Fruit fly (Drosophila melanogaster) whole organism, embryonic: ENCODE results near the gene Sdic4.
"Not testable (repeated sequence)": the region's sequence is repeated elsewhere in the genome, so short reads cannot be mapped to it uniquely, and the experiment has no call there.

Experiments used
- CG11247 ChIP-seq: fragments of 200-800 bp; sonication (Bioruptor generic); IDR thresholded peaks from 2 replicates; pipeline ENCODE4 v1.3.6; 2022; ENCODE audit warnings: missing biosample characterization, missing genetic modification characterization
- CG11398 ChIP-seq: fragments of 200-800 bp; sonication (Bioruptor generic); optimal IDR thresholded peaks from 2 replicates; lab custom pipeline; 2016; ENCODE audit warnings: missing biosample characterization, missing genetic modification characterization
- CG11504 ChIP-seq: fragments of 200-800 bp; sonication (Bioruptor generic); optimal IDR thresholded peaks from 3 replicates; lab custom pipeline; 2019; ENCODE audit warnings: missing biosample characterization, mild to moderate bottlenecking, missing genetic modification characterization, moderate library complexity
- CG14710 ChIP-seq: fragments of 200-800 bp; sonication (Bioruptor generic); optimal IDR thresholded peaks from 3 replicates; lab custom pipeline; 2019; ENCODE audit warnings: missing biosample characterization, mild to moderate bottlenecking, missing genetic modification characterization, moderate library complexity
- CG1832 ChIP-seq: fragments of 200-800 bp; sonication (Bioruptor generic); optimal IDR thresholded peaks from 2 replicates; lab custom pipeline; 2017; ENCODE audit warnings: missing biosample characterization, mild to moderate bottlenecking, missing genetic modification characterization, inconsistent platforms
- CG34376 ChIP-seq: fragments of 200-800 bp; sonication (Bioruptor generic); optimal IDR thresholded peaks from 2 replicates; lab custom pipeline; 2018; ENCODE audit warnings: missing biosample characterization, mild to moderate bottlenecking, missing genetic modification characterization
- CG5180 ChIP-seq: fragments of 200-800 bp; sonication (Bioruptor generic); optimal IDR thresholded peaks from 3 replicates; lab custom pipeline; 2017; ENCODE audit warnings: missing biosample characterization, missing genetic modification characterization, mild to moderate bottlenecking, moderate library complexity, missing genetic modification reagents
- CG6175 ChIP-seq: fragments of 200-800 bp; sonication (Bioruptor generic); IDR thresholded peaks from 3 replicates; pipeline ENCODE4 v1.3.6; 2022; ENCODE audit warnings: missing biosample characterization, missing genetic modification characterization
- CG7556 ChIP-seq: fragments of 200-800 bp; sonication (Bioruptor generic); optimal IDR thresholded peaks from 2 replicates; lab custom pipeline; 2017; ENCODE audit warnings: missing biosample characterization, mild to moderate bottlenecking, missing genetic modification characterization
- CG7839 ChIP-seq: fragments of 200-800 bp; sonication (Bioruptor generic); optimal IDR thresholded peaks from 3 replicates; lab custom pipeline; 2018; ENCODE audit warnings: missing biosample characterization, mild to moderate bottlenecking, missing genetic modification characterization, moderate library complexity
- CG8478 ChIP-seq: fragments of >200 bp; optimal IDR thresholded peaks from 2 replicates; lab custom pipeline; 2018
- Chrac-16 ChIP-seq: fragments of 200-800 bp; sonication (Bioruptor generic); optimal IDR thresholded peaks from 3 replicates; lab custom pipeline; 2016; ENCODE audit warnings: missing biosample characterization, missing genetic modification characterization
- Dip2 ChIP-seq: fragments of 200-800 bp; sonication (Bioruptor generic); IDR thresholded peaks from 2 replicates; pipeline ENCODE4 v1.3.6; 2022; ENCODE audit warnings: missing biosample characterization, missing genetic modification characterization
- Dll ChIP-seq: fragments of 200-800 bp; sonication (Bioruptor generic); IDR thresholded peaks from 4 replicates; pipeline ENCODE4 v1.3.6; 2022; ENCODE audit warnings: missing biosample characterization, missing genetic modification characterization; ENCODE audit not compliant: partially characterized antibody
- Fer1 ChIP-seq: fragments of 200-800 bp; sonication (Bioruptor generic); optimal IDR thresholded peaks from 2 replicates; lab custom pipeline; 2017; ENCODE audit warnings: missing biosample characterization, mild to moderate bottlenecking, missing genetic modification characterization
- HLH4C ChIP-seq: fragments of 200-800 bp; sonication (Bioruptor generic); IDR thresholded peaks from 3 replicates; pipeline ENCODE4 v1.3.6; 2022; ENCODE audit warnings: missing biosample characterization, missing genetic modification characterization; ENCODE audit not compliant: partially characterized antibody
- NfI ChIP-seq: fragments of 200-800 bp; sonication (Bioruptor generic); optimal IDR thresholded peaks from 3 replicates; lab custom pipeline; 2018; ENCODE audit warnings: missing biosample characterization, mild to moderate bottlenecking, missing genetic modification characterization, moderate library complexity
- Sry-β ChIP-seq: fragments of 200-800 bp; sonication (Bioruptor generic); optimal IDR thresholded peaks from 2 replicates; lab custom pipeline; 2018; ENCODE audit warnings: missing biosample characterization, mild to moderate bottlenecking, missing genetic modification characterization, moderate library complexity
- ac ChIP-seq: fragments of 200-800 bp; sonication (Bioruptor generic); optimal IDR thresholded peaks from 3 replicates; lab custom pipeline; 2017; ENCODE audit warnings: missing biosample characterization, mild to moderate bottlenecking, missing genetic modification characterization
- bigmax ChIP-seq: fragments of 200-800 bp; sonication (Bioruptor generic); optimal IDR thresholded peaks from 2 replicates; lab custom pipeline; 2018; ENCODE audit warnings: missing biosample characterization, mild to moderate bottlenecking, missing genetic modification characterization
- br ChIP-seq: fragments of >200 bp; optimal IDR thresholded peaks from 2 replicates; lab custom pipeline; 2017
- bsh ChIP-seq, 2 experiments: fragments of 200-800 bp; sonication (Bioruptor generic); optimal IDR thresholded peaks; 2 replicates each; lab custom pipeline; 2017 to 2018; ENCODE audit warnings: mild to moderate bottlenecking in 2 of 2, missing biosample characterization in 2 of 2, missing genetic modification characterization in 2 of 2, moderate library complexity in 1 of 2
- da ChIP-seq: fragments of 200-800 bp; sonication (Bioruptor generic); optimal IDR thresholded peaks from 2 replicates; lab custom pipeline; 2016; ENCODE audit warnings: missing biosample characterization, missing genetic modification characterization
- dmrt99B ChIP-seq: fragments of 200-800 bp; sonication (Bioruptor generic); optimal IDR thresholded peaks from 2 replicates; lab custom pipeline; 2018; ENCODE audit warnings: missing biosample characterization, mild to moderate bottlenecking, missing genetic modification characterization, moderate library complexity
- gem ChIP-seq: fragments of 200-800 bp; sonication (Bioruptor generic); optimal IDR thresholded peaks from 2 replicates; lab custom pipeline; 2019; ENCODE audit warnings: missing biosample characterization, mild to moderate bottlenecking, missing genetic modification characterization, moderate library complexity
- salm ChIP-seq: fragments of 200-800 bp; sonication (Bioruptor generic); optimal IDR thresholded peaks from 2 replicates; lab custom pipeline; 2018; ENCODE audit warnings: missing biosample characterization, mild to moderate bottlenecking, missing genetic modification characterization
- sug ChIP-seq: fragments of 200-800 bp; optimal IDR thresholded peaks from 2 replicates; lab custom pipeline; 2019; ENCODE audit warnings: missing biosample characterization, mild to moderate bottlenecking, missing genetic modification characterization, moderate library complexity
- zen ChIP-seq: fragments of 200-800 bp; sonication (Bioruptor generic); optimal IDR thresholded peaks from 3 replicates; lab custom pipeline; 2018; ENCODE audit warnings: missing biosample characterization, mild to moderate bottlenecking, missing genetic modification characterization, moderate library complexity
- zen2 ChIP-seq: fragments of 200-800 bp; sonication (Bioruptor generic); IDR thresholded peaks from 3 replicates; pipeline ENCODE4 v1.3.6; 2022; ENCODE audit warnings: missing biosample characterization, missing genetic modification characterization; ENCODE audit not compliant: partially characterized antibody
- zf30C ChIP-seq: fragments of 200-800 bp; sonication (Bioruptor generic); optimal IDR thresholded peaks from 3 replicates; lab custom pipeline; 2018; ENCODE audit warnings: missing biosample characterization, mild to moderate bottlenecking, missing genetic modification characterization
- zfh1 ChIP-seq: fragments of 200-800 bp; sonication (Bioruptor generic); IDR thresholded peaks from 3 replicates; pipeline ENCODE4 v1.3.6; 2022; ENCODE audit warnings: missing biosample characterization, missing genetic modification characterization

Sdic4 gene

DNA sequence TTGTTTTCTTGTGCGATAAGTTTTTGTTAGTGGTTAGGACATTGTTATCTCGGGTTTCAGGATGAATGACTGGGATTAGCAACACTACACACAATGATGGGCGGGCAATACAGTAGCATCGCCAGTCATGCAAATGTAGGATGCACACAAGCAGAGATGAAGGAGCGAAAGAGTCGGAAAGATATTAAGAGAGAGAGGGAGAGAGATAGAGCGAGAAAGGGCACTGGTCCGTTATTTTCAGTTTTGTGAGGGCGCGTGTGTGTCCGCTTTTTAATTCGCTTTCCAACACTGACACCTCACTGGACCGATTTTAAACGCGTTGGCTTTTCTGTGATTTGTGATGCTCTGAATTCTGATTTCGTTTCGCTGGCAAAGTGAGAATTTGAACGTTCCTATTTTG is 6.8 kb upstream of the Sdic4 start (continued):
- TF ChIP-seq NfI (GFP tag; lab: Kevin White, UChicago): no peak
- TF ChIP-seq br (lab: Kevin White, UChicago): no peak
- TF ChIP-seq sug (tag; lab: Kevin White, UChicago): no peak
- TF ChIP-seq zf30C: no peak
- no peak for TF ChIP-seq CG11247 (GFP tag; lab: Robert Waterston, UW)
- no peak for TF ChIP-seq salm (tag; lab: Kevin White, UChicago)
- no peak for TF ChIP-seq da (GFP tag; lab: Kevin White, UChicago)
- TF ChIP-seq CG8478: peak; percentile 64
- no peak for TF ChIP-seq zen (tag; lab: Kevin White, UChicago)
- no peak for TF ChIP-seq CG14710 (tag; lab: Kevin White, UChicago)
- TF ChIP-seq CG34376: no peak
- no peak for TF ChIP-seq Dip2 (GFP tag; lab: Robert Waterston, UW)
- TF ChIP-seq CG1832 (GFP tag; lab: Kevin White, UChicago): peak; percentile 53
- no peak for TF ChIP-seq CG6175 (GFP tag; lab: Robert Waterston, UW)

DNA sequence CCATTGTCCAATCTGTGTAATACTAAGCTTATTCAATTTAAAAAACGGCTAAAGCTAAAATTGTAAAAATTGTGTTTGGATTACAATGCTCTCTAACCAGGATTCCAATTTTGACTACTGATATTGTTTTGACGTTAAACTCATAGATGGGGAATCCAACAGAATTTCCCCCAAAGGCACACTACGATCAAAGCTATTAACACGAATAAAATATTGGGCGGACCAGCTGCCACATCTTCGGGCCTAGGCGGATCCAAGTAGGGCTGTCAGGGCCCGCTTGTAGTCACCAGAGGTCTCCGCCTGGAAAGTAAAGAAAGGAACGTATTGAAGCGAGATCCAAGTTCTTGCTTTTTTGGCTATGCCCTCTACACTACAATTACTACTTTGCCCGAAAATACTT is 7.7 kb downstream of the Sdic4 start, which contains the start of gene SdicC:
TSS of gene SdicC (minus strand) at position 101 of the 400 bp plus-strand sequence.
- not testable (repeated sequence) for TF ChIP-seq CG5180 (GFP tag; lab: Kevin White, UChicago); CG7839 (tag; lab: Kevin White, UChicago); CG7556 (GFP tag; lab: Kevin White, UChicago)

DNA sequence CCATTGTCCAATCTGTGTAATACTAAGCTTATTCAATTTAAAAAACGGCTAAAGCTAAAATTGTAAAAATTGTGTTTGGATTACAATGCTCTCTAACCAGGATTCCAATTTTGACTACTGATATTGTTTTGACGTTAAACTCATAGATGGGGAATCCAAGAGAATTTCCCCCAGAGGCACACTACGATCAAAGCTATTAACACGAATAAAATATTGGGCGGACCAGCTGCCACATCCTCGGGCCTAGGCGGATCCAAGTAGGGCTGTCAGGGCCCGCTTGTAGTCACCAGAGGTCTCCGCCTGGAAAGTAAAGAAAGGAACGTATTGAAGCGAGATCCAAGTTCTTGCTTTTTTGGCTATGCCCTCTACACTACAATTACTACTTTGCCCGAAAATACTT is 15.3 kb downstream of the Sdic4 start, which contains the start of gene SdicB:
TSS of gene SdicB (minus strand) at position 101 of the 400 bp plus-strand sequence.
- TF ChIP-seq Fer1 (GFP tag; lab: Kevin White, UChicago); dmrt99B (tag; lab: Kevin White, UChicago); bsh (GFP tag; optimal IDR thresholded peaks at IDR 0.05; lab: Kevin White, UChicago): not testable (repeated sequence)

DNA sequence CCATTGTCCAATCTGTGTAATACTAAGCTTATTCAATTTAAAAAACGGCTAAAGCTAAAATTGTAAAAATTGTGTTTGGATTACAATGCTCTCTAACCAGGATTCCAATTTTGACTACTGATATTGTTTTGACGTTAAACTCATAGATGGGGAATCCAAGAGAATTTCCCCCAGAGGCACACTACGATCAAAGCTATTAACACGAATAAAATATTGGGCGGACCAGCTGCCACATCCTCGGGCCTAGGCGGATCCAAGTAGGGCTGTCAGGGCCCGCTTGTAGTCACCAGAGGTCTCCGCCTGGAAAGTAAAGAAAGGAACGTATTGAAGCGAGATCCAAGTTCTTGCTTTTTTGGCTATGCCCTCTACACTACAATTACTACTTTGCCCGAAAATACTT is 23.0 kb downstream of the Sdic4 start, which contains the start of gene SdicA:
TSS of gene SdicA (minus strand) at position 101 of the 400 bp plus-strand sequence.
- not testable (repeated sequence) for TF ChIP-seq CG6175 (GFP tag; lab: Robert Waterston, UW); zfh1; ac (GFP tag; lab: Kevin White, UChicago)

DNA sequence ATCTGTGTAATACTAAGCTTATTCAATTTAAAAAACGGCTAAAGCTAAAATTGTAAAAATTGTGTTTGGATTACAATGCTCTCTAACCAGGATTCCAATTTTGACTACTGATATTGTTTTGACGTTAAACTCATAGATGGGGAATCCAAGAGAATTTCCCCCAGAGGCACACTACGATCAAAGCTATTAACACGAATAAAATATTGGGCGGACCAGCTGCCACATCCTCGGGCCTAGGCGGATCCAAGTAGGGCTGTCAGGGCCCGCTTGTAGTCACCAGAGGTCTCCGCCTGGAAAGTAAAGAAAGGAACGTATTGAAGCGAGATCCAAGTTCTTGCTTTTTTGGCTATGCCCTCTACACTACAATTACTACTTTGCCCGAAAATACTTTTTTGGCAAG is 30.7 kb downstream of the Sdic4 start, which contains the start of gene Sdic3:
TSS of gene Sdic3 (minus strand) at position 101 of the 400 bp plus-strand sequence.
- not testable (repeated sequence) for TF ChIP-seq bigmax (GFP tag; lab: Kevin White, UChicago); Dll (GFP tag; lab: Robert Waterston, UW); CG11398 (GFP tag; lab: Kevin White, UChicago)

DNA sequence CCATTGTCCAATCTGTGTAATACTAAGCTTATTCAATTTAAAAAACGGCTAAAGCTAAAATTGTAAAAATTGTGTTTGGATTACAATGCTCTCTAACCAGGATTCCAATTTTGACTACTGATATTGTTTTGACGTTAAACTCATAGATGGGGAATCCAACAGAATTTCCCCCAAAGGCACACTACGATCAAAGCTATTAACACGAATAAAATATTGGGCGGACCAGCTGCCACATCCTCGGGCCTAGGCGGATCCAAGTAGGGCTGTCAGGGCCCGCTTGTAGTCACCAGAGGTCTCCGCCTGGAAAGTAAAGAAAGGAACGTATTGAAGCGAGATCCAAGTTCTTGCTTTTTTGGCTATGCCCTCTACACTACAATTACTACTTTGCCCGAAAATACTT is 38.4 kb downstream of the Sdic4 start, which contains the start of gene Sdic2:
TSS of gene Sdic2 (minus strand) at position 101 of the 400 bp plus-strand sequence.
- not testable (repeated sequence) for TF ChIP-seq gem; Chrac-16 (GFP tag; lab: Kevin White, UChicago); zen2 (GFP tag; lab: Robert Waterston, UW)

DNA sequence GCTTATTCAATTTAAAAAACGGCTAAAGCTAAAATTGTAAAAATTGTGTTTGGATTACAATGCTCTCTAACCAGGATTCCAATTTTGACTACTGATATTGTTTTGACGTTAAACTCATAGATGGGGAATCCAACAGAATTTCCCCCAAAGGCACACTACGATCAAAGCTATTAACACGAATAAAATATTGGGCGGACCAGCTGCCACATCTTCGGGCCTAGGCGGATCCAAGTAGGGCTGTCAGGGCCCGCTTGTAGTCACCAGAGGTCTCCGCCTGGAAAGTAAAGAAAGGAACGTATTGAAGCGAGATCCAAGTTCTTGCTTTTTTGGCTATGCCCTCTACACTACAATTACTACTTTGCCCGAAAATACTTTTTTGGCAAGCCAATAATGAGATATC is 46.3 kb downstream of the Sdic4 start, which contains the start of gene Sdic1:
TSS of gene Sdic1 (minus strand) at position 101 of the 400 bp plus-strand sequence.
- not testable (repeated sequence) for TF ChIP-seq CG11504 (tag; lab: Kevin White, UChicago); HLH4C (GFP tag; lab: Robert Waterston, UW); Sry-β (GFP tag; lab: Kevin White, UChicago)
